Worm (Caenorhabditis elegans): ENCODE data around the gene hxk-3.

DNA sequence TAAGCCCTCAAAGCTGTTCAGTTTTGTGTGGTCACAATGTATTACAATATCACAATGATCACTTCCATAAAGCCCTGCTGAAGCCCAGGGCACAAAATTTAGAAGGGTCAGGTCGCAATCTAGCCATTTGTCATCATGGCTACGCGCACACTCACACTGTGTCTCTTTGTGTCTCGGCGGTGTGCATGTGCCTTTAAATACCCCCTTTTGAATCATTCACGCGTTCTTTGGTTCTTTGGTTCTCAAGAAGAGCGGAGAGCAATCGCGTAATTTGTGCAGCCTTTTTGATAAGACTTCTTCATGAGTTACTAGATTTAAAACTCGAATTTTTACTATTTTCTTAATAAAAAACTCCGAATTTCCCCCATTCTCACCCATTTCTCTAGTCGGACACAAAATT lies 42.4 kb upstream of the hxk-3 start:
- no peak for TF ChIP-seq fkh-10 (GFP tag; optimal IDR thresholded peaks at IDR 0.05)
- no peak for TF ChIP-seq ama-1 (optimal IDR thresholded peaks at IDR 0.05)
- TF ChIP-seq nhr-11 (tag; optimal IDR thresholded peaks at IDR 0.05) = no peak
- no peak for TF ChIP-seq lin-11 (tag; optimal IDR thresholded peaks at IDR 0.05)
- TF ChIP-seq unc-42 (tag; optimal IDR thresholded peaks at IDR 0.05) = no peak
- TF ChIP-seq hlh-30 (tag; optimal IDR thresholded peaks at IDR 0.05; ENCODE audit: insufficient read depth) = no peak
- TF ChIP-seq ceh-30 (tag; optimal IDR thresholded peaks at IDR 0.05) = no peak
- no peak for TF ChIP-seq ceh-2 (tag; optimal IDR thresholded peaks at IDR 0.05)
- TF ChIP-seq sox-4 (tag; optimal IDR thresholded peaks at IDR 0.05) = no peak
- no peak for TF ChIP-seq pha-4 (tag; optimal IDR thresholded peaks at IDR 0.05)
- no peak for TF ChIP-seq hlh-15 (tag; optimal IDR thresholded peaks at IDR 0.05)

Data from whole organism, late embryonic.